Fruit fly (Drosophila melanogaster): Measurements from ENCODE around the gene Obp99b.

The Obp99b gene

DNA sequence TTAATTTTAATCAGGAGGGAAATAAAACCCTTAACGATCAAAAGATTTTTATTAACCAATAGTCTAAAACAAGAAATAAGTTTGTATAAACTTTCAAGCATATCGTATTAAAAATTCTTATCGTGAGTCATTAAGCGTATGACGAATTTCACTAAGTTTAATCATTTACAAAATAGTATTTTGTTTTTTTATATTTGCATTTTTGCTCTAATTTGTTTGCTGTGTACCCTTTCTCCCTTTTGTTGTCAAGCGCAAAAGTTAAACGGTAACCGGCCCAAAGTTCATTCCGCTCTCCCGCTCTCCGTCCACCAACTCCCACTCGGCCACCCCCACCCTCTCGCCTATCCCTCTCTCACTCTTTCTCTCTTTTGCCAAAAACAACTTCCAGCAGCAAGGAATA, 47.1 kb upstream of the Obp99b start:
- TF ChIP-seq Vsx2 (GFP tag; optimal IDR thresholded peaks at IDR 0.05; ENCODE audit: partially characterized antibody) (no peak), GATAd (GFP tag; optimal IDR thresholded peaks at IDR 0.05) (no peak), tai (GFP tag; optimal IDR thresholded peaks at IDR 0.05) (peak; percentile 50), h (GFP tag; optimal IDR thresholded peaks at IDR 0.05) (peak; percentile 22), dmrt93B (GFP tag; optimal IDR thresholded peaks at IDR 0.05) (peak; percentile 5), jim (GFP tag; optimal IDR thresholded peaks at IDR 0.05) (no peak), Rel (GFP tag; optimal IDR thresholded peaks at IDR 0.05) (no peak), Rel (tag; optimal IDR thresholded peaks at IDR 0.05) (no peak), dsf (GFP tag; optimal IDR thresholded peaks at IDR 0.05; ENCODE audit: borderline replicate concordance) (no peak), sv (GFP tag; optimal IDR thresholded peaks at IDR 0.05) (no peak), Mio (GFP tag; optimal IDR thresholded peaks at IDR 0.05) (no peak), Hr83 (GFP tag; optimal IDR thresholded peaks at IDR 0.05; ENCODE audit: poor library complexity, severe bottlenecking) (no peak), woc (GFP tag; optimal IDR thresholded peaks at IDR 0.05) (no peak), Dfd (GFP tag; optimal IDR thresholded peaks at IDR 0.05) (no peak), dl (GFP tag; optimal IDR thresholded peaks at IDR 0.05; ENCODE audit: insufficient read depth in 1 of 2, partially characterized antibody in 2 of 2) (no peak), CrebA (GFP tag; optimal IDR thresholded peaks at IDR 0.05; ENCODE audit: borderline replicate concordance) (no peak), Hnf4 (GFP tag; optimal IDR thresholded peaks at IDR 0.05) (peak; percentile 58), lola (GFP tag; optimal IDR thresholded peaks at IDR 0.05) (no peak), Abd-B (GFP tag; optimal IDR thresholded peaks at IDR 0.05) (no peak), CG9705 (GFP tag; optimal IDR thresholded peaks at IDR 0.05) (no peak), usp (GFP tag; optimal IDR thresholded peaks at IDR 0.05) (no peak), N (GFP tag; optimal IDR thresholded peaks at IDR 0.05) (no peak), HLH106 (tag; optimal IDR thresholded peaks at IDR 0.05) (peak; percentile 66), br (GFP tag; optimal IDR thresholded peaks at IDR 0.05) (no peak), brk (GFP tag; optimal IDR thresholded peaks at IDR 0.05) (no peak), foxo (GFP tag; optimal IDR thresholded peaks at IDR 0.05) (peak in 1 of 2 experiments; percentile 50), sage (GFP tag; optimal IDR thresholded peaks at IDR 0.05) (no peak), ey (GFP tag; optimal IDR thresholded peaks at IDR 0.05) (peak; percentile 44), rgr (GFP tag; optimal IDR thresholded peaks at IDR 0.05) (peak; percentile 36), Jra (GFP tag; optimal IDR thresholded peaks at IDR 0.05) (no peak), OdsH (GFP tag; optimal IDR thresholded peaks at IDR 0.05) (no peak), Myc (optimal IDR thresholded peaks at IDR 0.05) (no peak), Dif (GFP tag; optimal IDR thresholded peaks at IDR 0.05; ENCODE audit: partially characterized antibody) (no peak), Hr78 (GFP tag; optimal IDR thresholded peaks at IDR 0.05) (no peak), Sp1 (GFP tag; optimal IDR thresholded peaks at IDR 0.05) (peak; percentile 52), psq (GFP tag; optimal IDR thresholded peaks at IDR 0.05) (peak; percentile 21), pan (optimal IDR thresholded peaks at IDR 0.05) (no peak), CG32264 (GFP tag; optimal IDR thresholded peaks at IDR 0.05) (no peak), fru (GFP tag; optimal IDR thresholded peaks at IDR 0.05) (no peak)

dm6 chr3R:29763154-29763553, 46.5 kb upstream of the Obp99b start:
- TF ChIP-seq Rel (GFP tag; optimal IDR thresholded peaks at IDR 0.05) (peak; percentile 64), Rel (tag; optimal IDR thresholded peaks at IDR 0.05) (peak; percentile 85), Dfd (GFP tag; optimal IDR thresholded peaks at IDR 0.05) (peak; percentile 7), dsf (GFP tag; optimal IDR thresholded peaks at IDR 0.05; ENCODE audit: borderline replicate concordance) (peak; percentile 88), br (GFP tag; optimal IDR thresholded peaks at IDR 0.05) (peak; percentile 98), HLH106 (tag; optimal IDR thresholded peaks at IDR 0.05) (peak; percentile 97), Vsx2 (GFP tag; optimal IDR thresholded peaks at IDR 0.05; ENCODE audit: partially characterized antibody) (no peak), tai (GFP tag; optimal IDR thresholded peaks at IDR 0.05) (peak; percentile 97), fru (GFP tag; optimal IDR thresholded peaks at IDR 0.05) (peak; percentile 96), Dif (GFP tag; optimal IDR thresholded peaks at IDR 0.05; ENCODE audit: partially characterized antibody) (no peak), OdsH (GFP tag; optimal IDR thresholded peaks at IDR 0.05) (peak; percentile 97), dmrt93B (GFP tag; optimal IDR thresholded peaks at IDR 0.05) (peak; percentile 96), Sp1 (GFP tag; optimal IDR thresholded peaks at IDR 0.05) (peak; percentile 97), psq (GFP tag; optimal IDR thresholded peaks at IDR 0.05) (peak; percentile 94), sage (GFP tag; optimal IDR thresholded peaks at IDR 0.05) (peak; percentile 96), CG32264 (GFP tag; optimal IDR thresholded peaks at IDR 0.05) (peak; percentile 95), jim (GFP tag; optimal IDR thresholded peaks at IDR 0.05) (no peak), N (GFP tag; optimal IDR thresholded peaks at IDR 0.05) (no peak), Hr78 (GFP tag; optimal IDR thresholded peaks at IDR 0.05) (no peak), h (GFP tag; optimal IDR thresholded peaks at IDR 0.05) (peak; percentile 99), pan (optimal IDR thresholded peaks at IDR 0.05) (no peak), Abd-B (GFP tag; optimal IDR thresholded peaks at IDR 0.05) (no peak), foxo (GFP tag; optimal IDR thresholded peaks at IDR 0.05) (peak; percentile 71 to 98), CG9705 (GFP tag; optimal IDR thresholded peaks at IDR 0.05) (peak; percentile 92), Jra (GFP tag; optimal IDR thresholded peaks at IDR 0.05) (peak; percentile 94), ey (GFP tag; optimal IDR thresholded peaks at IDR 0.05) (peak; percentile 98), Hnf4 (GFP tag; optimal IDR thresholded peaks at IDR 0.05) (peak; percentile 97), CrebA (GFP tag; optimal IDR thresholded peaks at IDR 0.05; ENCODE audit: borderline replicate concordance) (peak; percentile 69), rgr (GFP tag; optimal IDR thresholded peaks at IDR 0.05) (peak; percentile 96), woc (GFP tag; optimal IDR thresholded peaks at IDR 0.05) (peak; percentile 93), Mio (GFP tag; optimal IDR thresholded peaks at IDR 0.05) (peak; percentile 80), GATAd (GFP tag; optimal IDR thresholded peaks at IDR 0.05) (peak; percentile 92), brk (GFP tag; optimal IDR thresholded peaks at IDR 0.05) (peak; percentile 93)

Data from whole organism, wandering third instar larva.